Fruit fly (Drosophila melanogaster) whole organism: ENCODE results near the gene Fibp.

Experiments used
- CG8478 ChIP-seq: fragments of >200 bp; optimal IDR thresholded peaks from 2 replicates; lab custom pipeline; 2018; ENCODE audit warnings: inconsistent platforms
- EcR ChIP-seq, 2 experiments: fragments of >200 bp; optimal IDR thresholded peaks; 2 replicates each; lab custom pipeline; 2017; ENCODE audit warnings: missing biosample characterization in 2 of 2, missing genetic modification characterization in 2 of 2, missing genetic modification reagents in 2 of 2

dm6 chr3L:19801105-19801504 lies 16.7 kb downstream of the Fibp start, which contains the start of gene CG14102:
- TF ChIP-seq EcR (GFP tag; optimal IDR thresholded peaks at IDR 0.05; lab: Kevin White, UChicago) (no peak), CG8478 (lab: Kevin White, UChicago) (no peak)
